Fruit fly (Drosophila melanogaster): ENCODE data around the gene t-cup.

t-cup gene

dm6 chr2L:12543107-12543615, 46.0 kb upstream of the t-cup start (continued):
- TF ChIP-seq CG8765 (GFP tag; IDR thresholded peaks at IDR 0.05), result no peak
- TF ChIP-seq psq (GFP tag; optimal IDR thresholded peaks at IDR 0.05), result no peak
- TF ChIP-seq CG32767 (GFP tag; IDR thresholded peaks at IDR 0.05), result no peak
- TF ChIP-seq CG12219 (GFP tag; optimal IDR thresholded peaks at IDR 0.05), result no peak
- TF ChIP-seq CG9437 (GFP tag; optimal IDR thresholded peaks at IDR 0.05), result no peak
- no peak for TF ChIP-seq CG1233 (GFP tag; optimal IDR thresholded peaks at IDR 0.05)
- no peak for TF ChIP-seq CG13296 (GFP tag; optimal IDR thresholded peaks at IDR 0.05)
- TF ChIP-seq Taf1 (GFP tag; IDR thresholded peaks at IDR 0.05), result no peak
- TF ChIP-seq Max (GFP tag; optimal IDR thresholded peaks at IDR 0.05), result no peak
- peak; percentile 48 for TF ChIP-seq CG1832 (GFP tag; optimal IDR thresholded peaks at IDR 0.05)
- no peak for TF ChIP-seq br (optimal IDR thresholded peaks at IDR 0.05)
- no peak for TF ChIP-seq Dref (GFP tag; IDR thresholded peaks at IDR 0.05)
- TF ChIP-seq CG2120 (GFP tag; optimal IDR thresholded peaks at IDR 0.05), result no peak
- TF ChIP-seq Ets65A (GFP tag), result no peak
- TF ChIP-seq CG4617 (GFP tag; optimal IDR thresholded peaks at IDR 0.05; ENCODE audit: borderline replicate concordance), result no peak
- TF ChIP-seq CG10543 (GFP tag; optimal IDR thresholded peaks at IDR 0.05), result no peak
- peak; percentile 60; the same call in 2 of the 4 replicates for TF ChIP-seq Dll (GFP tag; IDR thresholded peaks at IDR 0.05; ENCODE audit: partially characterized antibody)
- no peak for TF ChIP-seq CG6175 (GFP tag; IDR thresholded peaks at IDR 0.05)
- no peak for TF ChIP-seq prd (optimal IDR thresholded peaks at IDR 0.05)
- 0 out of 3 replicates have a peak, but pooled peaks have one; percentile 6 for TF ChIP-seq prd (GFP tag; IDR thresholded peaks at IDR 0.05)
- TF ChIP-seq NFAT (GFP tag; IDR thresholded peaks at IDR 0.05), result peak; percentile 21; the same call in 1 of the 2 replicates
- peak; percentile 73 for TF ChIP-seq CG4360 (GFP tag; IDR thresholded peaks at IDR 0.05)
- TF ChIP-seq gcm2 (GFP tag; optimal IDR thresholded peaks at IDR 0.05), result no peak
- TF ChIP-seq CG12769 (tag; optimal IDR thresholded peaks at IDR 0.05), result no peak
- no peak for TF ChIP-seq CG30431 (GFP tag; optimal IDR thresholded peaks at IDR 0.05)
- no peak for TF ChIP-seq Hand (GFP tag; optimal IDR thresholded peaks at IDR 0.05)
- TF ChIP-seq zen2 (GFP tag; IDR thresholded peaks at IDR 0.05; ENCODE audit: partially characterized antibody), result peak; percentile 60; the same call in 2 of the 3 replicates
- no peak for TF ChIP-seq CG10565 (GFP tag; optimal IDR thresholded peaks at IDR 0.05)
- peak; percentile 98 for TF ChIP-seq crol (GFP tag; IDR thresholded peaks at IDR 0.05)
- no peak for TF ChIP-seq CG10462 (GFP tag; optimal IDR thresholded peaks at IDR 0.05)
- TF ChIP-seq btn (GFP tag; optimal IDR thresholded peaks at IDR 0.05), result no peak
- no peak for TF ChIP-seq Blimp-1 (GFP tag; optimal IDR thresholded peaks at IDR 0.05)
- no peak for TF ChIP-seq CG3995 (GFP tag; optimal IDR thresholded peaks at IDR 0.05)
- TF ChIP-seq CG13287 (GFP tag; IDR thresholded peaks at IDR 0.05; ENCODE audit: partially characterized antibody), result peak; percentile 51
- TF ChIP-seq chinmo (GFP tag; IDR thresholded peaks at IDR 0.05; ENCODE audit: partially characterized antibody), result peak; percentile 91
- TF ChIP-seq zfh2 (GFP tag; optimal IDR thresholded peaks at IDR 0.05), result no peak
- no peak for TF ChIP-seq Hr78 (GFP tag; optimal IDR thresholded peaks at IDR 0.05)
- TF ChIP-seq eve (GFP tag; optimal IDR thresholded peaks at IDR 0.05), result no peak
- peak in 1 of 2 experiments; percentile 33 for TF ChIP-seq bsh (GFP tag; optimal IDR thresholded peaks at IDR 0.05)
- TF ChIP-seq croc (GFP tag; conservative IDR thresholded peaks at IDR 0.05), result no peak
- no peak for TF ChIP-seq CG2199 (GFP tag; IDR thresholded peaks at IDR 0.05)
- no peak for TF ChIP-seq CG8478 (optimal IDR thresholded peaks at IDR 0.05)
- no peak for TF ChIP-seq H15 (GFP tag; IDR thresholded peaks at IDR 0.05)
- no peak for TF ChIP-seq Poxn (GFP tag; IDR thresholded peaks at IDR 0.05)
- no peak for TF ChIP-seq CG18619 (GFP tag; optimal IDR thresholded peaks at IDR 0.05)
- no peak for TF ChIP-seq repo (GFP tag; optimal IDR thresholded peaks at IDR 0.05)
- no peak for TF ChIP-seq ind (GFP tag; optimal IDR thresholded peaks at IDR 0.05)
- TF ChIP-seq E2f2 (GFP tag; IDR thresholded peaks at IDR 0.05), result no peak
- peak; percentile 69 for TF ChIP-seq Drgx (GFP tag; IDR thresholded peaks at IDR 0.05)
- TF ChIP-seq ro (GFP tag; IDR thresholded peaks at IDR 0.05), result no peak
- TF ChIP-seq D19A (tag; optimal IDR thresholded peaks at IDR 0.05), result no peak
- TF ChIP-seq CG6654 (GFP tag; optimal IDR thresholded peaks at IDR 0.05), result no peak
